Worm (Caenorhabditis elegans): Measurements from ENCODE around the gene K02E2.1.

The K02E2.1 gene

ce11 chrV:20347625-20348024 is 3.7 kb upstream of the K02E2.1 start (continued):
- TF ChIP-seq zip-2 (tag; optimal IDR thresholded peaks at IDR 0.05) (no peak), ztf-7 (tag; optimal IDR thresholded peaks at IDR 0.05) (no peak), unc-62 (GFP tag; optimal IDR thresholded peaks at IDR 0.05 in 1 of 2) (no peak), unc-62 (tag; optimal IDR thresholded peaks at IDR 0.05) (no peak), zip-11 (GFP tag; IDR thresholded peaks at IDR 0.05) (no peak)

- TF ChIP-seq aly-2 (tag; optimal IDR thresholded peaks at IDR 0.05) (no peak), F44E2.7 (GFP tag; IDR thresholded peaks at IDR 0.05) (peak; percentile 86; the same call in 1 of the 2 replicates), mdt-29 (GFP tag; IDR thresholded peaks at IDR 0.05) (no peak), zip-11 (GFP tag; IDR thresholded peaks at IDR 0.05) (no peak), egl-43 (GFP tag; IDR thresholded peaks at IDR 0.05) (peak; percentile 66), hlh-30 (tag; optimal IDR thresholded peaks at IDR 0.05; ENCODE audit: insufficient read depth) (no peak), D1046.2 (GFP tag; IDR thresholded peaks at IDR 0.05) (peak; percentile 65; the same call in 1 of the 2 replicates), dpl-1 (GFP tag; optimal IDR thresholded peaks at IDR 0.05) (no peak), lim-7 (GFP tag; IDR thresholded peaks at IDR 0.05) (0 out of 2 replicates have a peak, but pooled peaks have one; percentile 50), zip-2 (tag; optimal IDR thresholded peaks at IDR 0.05) (no peak), F37D6.2 (tag; optimal IDR thresholded peaks at IDR 0.05) (no peak), ceh-20 (GFP tag; IDR thresholded peaks at IDR 0.05) (0 out of 2 replicates have a peak, but pooled peaks have one; percentile 30), unc-39 (tag; optimal IDR thresholded peaks at IDR 0.05) (no peak), mep-1 (tag; optimal IDR thresholded peaks at IDR 0.05) (no peak), F49E8.2 (tag; optimal IDR thresholded peaks at IDR 0.05; ENCODE audit: borderline replicate concordance) (no peak), nhr-102 (tag; optimal IDR thresholded peaks at IDR 0.05) (no peak), dmd-9 (GFP tag; IDR thresholded peaks at IDR 0.05) (no peak), sdz-12 (GFP tag; optimal IDR thresholded peaks at IDR 0.05) (no peak), unc-130 (GFP tag; optimal IDR thresholded peaks at IDR 0.05) (no peak), ceh-32 (tag; optimal IDR thresholded peaks at IDR 0.05; ENCODE audit: poor library complexity) (no peak), ama-1 (optimal IDR thresholded peaks at IDR 0.05) (no peak), zfp-2 (tag; optimal IDR thresholded peaks at IDR 0.05) (no peak), daf-8 (GFP tag; IDR thresholded peaks at IDR 0.05) (0 out of 2 replicates have a peak, but pooled peaks have one; percentile 18), set-16 (GFP tag; IDR thresholded peaks at IDR 0.05) (no peak), mdl-1 (tag; optimal IDR thresholded peaks at IDR 0.05) (no peak), vab-7 (GFP tag; IDR thresholded peaks at IDR 0.05) (no peak), egl-27 (tag; optimal IDR thresholded peaks at IDR 0.05) (no peak), lin-38 (GFP tag; IDR thresholded peaks at IDR 0.05) (no peak; the same call in 1 of the 2 replicates), ZK337.2 (GFP tag; IDR thresholded peaks at IDR 0.05) (no peak), nhr-111 (GFP tag; optimal IDR thresholded peaks at IDR 0.05) (no peak), zag-1 (tag; optimal IDR thresholded peaks at IDR 0.05) (no peak), jun-1 (tag; optimal IDR thresholded peaks at IDR 0.05) (no peak), daf-16 (GFP tag; optimal IDR thresholded peaks at IDR 0.05) (peak in 1 of 2 experiments; percentile 50), daf-16 (tag; optimal IDR thresholded peaks at IDR 0.05) (peak; percentile 10), daf-19 (GFP tag; conservative IDR thresholded peaks at IDR 0.05) (no peak)
These were observed 913 bp upstream of the K02E2.1 start for ce11 chrV:20350382-20350781.

DNA sequence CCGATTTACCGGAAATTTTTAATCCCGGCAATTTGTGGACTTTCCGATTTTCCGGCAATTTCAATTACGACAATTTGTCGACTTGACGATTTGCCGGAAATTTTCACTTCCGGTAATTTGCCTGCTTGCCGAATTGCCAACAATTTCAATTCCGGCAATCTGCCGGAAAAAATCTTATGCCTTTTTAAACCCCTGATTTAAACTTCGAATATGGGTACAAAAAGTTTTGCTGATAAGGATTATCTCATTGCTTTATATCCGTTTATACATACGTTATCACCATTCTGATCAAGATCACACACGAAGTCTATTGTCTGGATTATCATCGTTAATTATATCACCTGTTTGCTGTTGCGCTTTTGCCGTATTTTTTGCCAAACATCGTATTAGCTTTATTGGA is 5.2 kb downstream of the K02E2.1 start, which contains the start of gene grd-11:
Gene grd-11, plus strand, starts transcription at position 301 of the 400 bp plus-strand sequence.
- TF ChIP-seq aha-1 (tag) = peak; percentile 29
- TF ChIP-seq nhr-237 (tag; optimal IDR thresholded peaks at IDR 0.05) = no peak
